Fruit fly (Drosophila melanogaster) whole organism, embryonic: ENCODE results near the gene CG10376.

Experiments
- Awh ChIP-seq: fragments of 200-800 bp; sonication (Bioruptor generic); IDR thresholded peaks from 2 replicates; pipeline ENCODE4, ENCODE4 v1.3.6; 2022; ENCODE audit warnings: missing biosample characterization, missing genetic modification characterization
- CG10321 ChIP-seq: fragments of 200-800 bp; sonication (Bioruptor generic); IDR thresholded peaks from 2 replicates; pipeline ENCODE4 v1.3.6; 2022; ENCODE audit warnings: missing biosample characterization, missing genetic modification characterization
- CG10565 ChIP-seq: fragments of 200-800 bp; sonication (Bioruptor generic); optimal IDR thresholded peaks from 3 replicates; lab custom pipeline; 2016; ENCODE audit warnings: missing biosample characterization, mild to moderate bottlenecking, missing genetic modification characterization
- CG11456 ChIP-seq: fragments of 200-800 bp; sonication (Bioruptor generic); IDR thresholded peaks from 3 replicates; pipeline ENCODE4 v1.3.6; 2022; ENCODE audit warnings: missing biosample characterization, missing genetic modification characterization
- CG13123 ChIP-seq: fragments of 200-800 bp; sonication (Bioruptor generic); optimal IDR thresholded peaks from 2 replicates; lab custom pipeline; 2016; ENCODE audit warnings: missing biosample characterization, missing genetic modification characterization
- CG17612 ChIP-seq: fragments of 200-800 bp; sonication (Bioruptor generic); IDR thresholded peaks from 2 replicates; pipeline ENCODE4 v1.3.6; 2022; ENCODE audit warnings: missing biosample characterization, missing genetic modification characterization
- CG17829 ChIP-seq: fragments of 200-800 bp; optimal IDR thresholded peaks from 2 replicates; lab custom pipeline; 2019; ENCODE audit warnings: missing biosample characterization, mild to moderate bottlenecking, missing genetic modification characterization, moderate library complexity
- CG3065 ChIP-seq: fragments of 200-800 bp; sonication (Bioruptor generic); optimal IDR thresholded peaks from 2 replicates; lab custom pipeline; 2016; ENCODE audit warnings: missing biosample characterization, missing genetic modification characterization
- CG3281 ChIP-seq: fragments of 200-800 bp; sonication (Bioruptor generic); optimal IDR thresholded peaks from 3 replicates; lab custom pipeline; 2017; ENCODE audit warnings: missing biosample characterization, mild to moderate bottlenecking, missing genetic modification characterization
- CG4282 ChIP-seq: fragments of 200-800 bp; sonication (Bioruptor generic); optimal IDR thresholded peaks from 2 replicates; lab custom pipeline; 2016; ENCODE audit warnings: missing biosample characterization, missing genetic modification characterization
- CG4360 ChIP-seq: fragments of 200-800 bp; sonication (Bioruptor generic); IDR thresholded peaks from 2 replicates; pipeline ENCODE4 v1.3.6; 2022; ENCODE audit warnings: missing biosample characterization, missing genetic modification characterization
- CG4617 ChIP-seq: fragments of 200-800 bp; sonication (Bioruptor generic); optimal IDR thresholded peaks from 3 replicates; lab custom pipeline; 2016; ENCODE audit warnings: missing biosample characterization, missing genetic modification characterization, borderline replicate concordance
- CG4854 ChIP-seq: fragments of 200-800 bp; sonication (Bioruptor generic); optimal IDR thresholded peaks from 2 replicates; lab custom pipeline; 2016; ENCODE audit warnings: missing biosample characterization, missing genetic modification characterization, inconsistent platforms
- CG7745 ChIP-seq: fragments of 200-800 bp; sonication (Bioruptor generic); optimal IDR thresholded peaks from 2 replicates; lab custom pipeline; 2018; ENCODE audit warnings: missing biosample characterization, mild to moderate bottlenecking, missing genetic modification characterization, moderate library complexity
- CG7786 ChIP-seq: fragments of 200-800 bp; sonication (Bioruptor generic); optimal IDR thresholded peaks from 2 replicates; lab custom pipeline; 2016; ENCODE audit warnings: missing biosample characterization, missing genetic modification characterization
- CG7839 ChIP-seq: fragments of 200-800 bp; sonication (Bioruptor generic); optimal IDR thresholded peaks from 3 replicates; lab custom pipeline; 2018; ENCODE audit warnings: missing biosample characterization, mild to moderate bottlenecking, missing genetic modification characterization, moderate library complexity
- Chrac-16 ChIP-seq: fragments of 200-800 bp; sonication (Bioruptor generic); optimal IDR thresholded peaks from 3 replicates; lab custom pipeline; 2016; ENCODE audit warnings: missing biosample characterization, missing genetic modification characterization
- D19B ChIP-seq: fragments of 200-800 bp; sonication (Bioruptor generic); optimal IDR thresholded peaks from 2 replicates; lab custom pipeline; 2017; ENCODE audit warnings: missing biosample characterization, mild to moderate bottlenecking, missing genetic modification characterization
- Dek ChIP-seq: fragments of 200-800 bp; sonication (Bioruptor generic); optimal IDR thresholded peaks from 3 replicates; lab custom pipeline; 2019; ENCODE audit warnings: missing biosample characterization, mild to moderate bottlenecking, missing genetic modification characterization, moderate library complexity
- Dip2 ChIP-seq: fragments of 200-800 bp; sonication (Bioruptor generic); IDR thresholded peaks from 2 replicates; pipeline ENCODE4 v1.3.6; 2022; ENCODE audit warnings: missing biosample characterization, missing genetic modification characterization
- Dip3 ChIP-seq: fragments of 200-800 bp; sonication (Bioruptor generic); optimal IDR thresholded peaks from 3 replicates; lab custom pipeline; 2016; ENCODE audit warnings: missing biosample characterization, missing genetic modification characterization
- E2f2 ChIP-seq: fragments of 200-800 bp; sonication (Bioruptor generic); IDR thresholded peaks from 2 replicates; pipeline ENCODE4 v1.3.6; 2022; ENCODE audit warnings: missing biosample characterization, missing genetic modification characterization
- Gug ChIP-seq: fragments of 200-800 bp; sonication (Bioruptor generic); IDR thresholded peaks from 4 replicates; pipeline ENCODE4 v1.3.6; 2022; ENCODE audit warnings: missing biosample characterization, missing genetic modification characterization
- Hey ChIP-seq: fragments of 200-800 bp; sonication (Bioruptor generic); optimal IDR thresholded peaks from 3 replicates; lab custom pipeline; 2018; ENCODE audit warnings: missing biosample characterization, mild to moderate bottlenecking, missing genetic modification characterization
- Hmr ChIP-seq: fragments of 200-800 bp; sonication (Bioruptor generic); optimal IDR thresholded peaks from 3 replicates; lab custom pipeline; 2017; ENCODE audit warnings: mild to moderate bottlenecking, missing biosample characterization, missing genetic modification reagents, missing genetic modification characterization
- Jarid2 ChIP-seq: fragments of 200-800 bp; sonication (Bioruptor generic); optimal IDR thresholded peaks from 3 replicates; lab custom pipeline; 2017; ENCODE audit warnings: mild to moderate bottlenecking, missing biosample characterization, missing genetic modification reagents, missing genetic modification characterization
- MBD-R2 ChIP-seq: fragments of 200-800 bp; sonication (Bioruptor generic); IDR thresholded peaks from 2 replicates; pipeline ENCODE4 v1.3.6; 2022; ENCODE audit warnings: missing biosample characterization, missing genetic modification characterization
- MTF-1 ChIP-seq: fragments of 200-800 bp; sonication (Bioruptor generic); optimal IDR thresholded peaks from 2 replicates; lab custom pipeline; 2018; ENCODE audit warnings: missing biosample characterization, mild to moderate bottlenecking, missing genetic modification characterization, borderline replicate concordance
- Meics ChIP-seq: fragments of 200-800 bp; sonication (Bioruptor generic); optimal IDR thresholded peaks from 2 replicates; lab custom pipeline; 2017; ENCODE audit warnings: missing biosample characterization, mild to moderate bottlenecking, missing genetic modification characterization
- Nf-YA ChIP-seq: fragments of 200-800 bp; sonication (Bioruptor generic); IDR thresholded peaks from 2 replicates; pipeline ENCODE4 v1.3.6; 2022; ENCODE audit warnings: missing biosample characterization, missing genetic modification characterization
- Optix ChIP-seq: fragments of 200-800 bp; sonication (Bioruptor generic); IDR thresholded peaks from 3 replicates; pipeline ENCODE4 v1.3.6; 2022; ENCODE audit warnings: missing biosample characterization, missing genetic modification characterization
- Sry-β ChIP-seq: fragments of 200-800 bp; sonication (Bioruptor generic); optimal IDR thresholded peaks from 2 replicates; lab custom pipeline; 2018; ENCODE audit warnings: missing biosample characterization, mild to moderate bottlenecking, missing genetic modification characterization, moderate library complexity
- bbx ChIP-seq: fragments of 200-800 bp; sonication (Bioruptor generic); IDR thresholded peaks from 2 replicates; pipeline ENCODE4 v1.3.6; 2022; ENCODE audit warnings: missing biosample characterization, missing genetic modification characterization; ENCODE audit not compliant: partially characterized antibody
- ci ChIP-seq: fragments of 200-800 bp; sonication (Bioruptor generic); IDR thresholded peaks from 3 replicates; pipeline ENCODE4 v1.3.6; 2022; ENCODE audit warnings: missing biosample characterization, missing genetic modification characterization
- crp ChIP-seq, 2 experiments: fragments of 200-800 bp; sonication (Bioruptor generic); optimal IDR thresholded peaks; 2 replicates in 1 of 2; 3 replicates in 1 of 2; lab custom pipeline; 2017; ENCODE audit warnings: missing biosample characterization in 2 of 2, missing genetic modification characterization in 2 of 2, mild to moderate bottlenecking in 1 of 2, moderate library complexity in 1 of 2
- dysf ChIP-seq: fragments of 200-800 bp; sonication (Bioruptor generic); IDR thresholded peaks from 3 replicates; pipeline ENCODE4 v1.3.6; 2022; ENCODE audit warnings: missing biosample characterization, missing genetic modification characterization
- fd96Cb ChIP-seq: fragments of 200-800 bp; sonication (Bioruptor generic); optimal IDR thresholded peaks from 2 replicates; lab custom pipeline; 2018; ENCODE audit warnings: missing biosample characterization, mild to moderate bottlenecking, missing genetic modification characterization, moderate library complexity
- gcm2 ChIP-seq: fragments of 200-800 bp; sonication (Bioruptor generic); optimal IDR thresholded peaks from 2 replicates; lab custom pipeline; 2016; ENCODE audit warnings: missing biosample characterization, missing genetic modification characterization
- grn ChIP-seq: fragments of 200-800 bp; sonication (Bioruptor generic); optimal IDR thresholded peaks from 3 replicates; lab custom pipeline; 2017; ENCODE audit warnings: missing biosample characterization, missing genetic modification characterization
- mld ChIP-seq: fragments of 200-800 bp; sonication (Bioruptor generic); IDR thresholded peaks from 3 replicates; pipeline ENCODE4 v1.3.6; 2022; ENCODE audit warnings: missing biosample characterization, missing genetic modification characterization; ENCODE audit not compliant: partially characterized antibody
- nau ChIP-seq: fragments of 200-800 bp; sonication (Bioruptor generic); optimal IDR thresholded peaks from 3 replicates; lab custom pipeline; 2017; ENCODE audit warnings: missing biosample characterization, mild to moderate bottlenecking, missing genetic modification characterization, missing genetic modification reagents
- oc ChIP-seq: fragments of 200-800 bp; sonication (Bioruptor generic); optimal IDR thresholded peaks from 2 replicates; lab custom pipeline; 2018; ENCODE audit warnings: missing biosample characterization, mild to moderate bottlenecking, missing genetic modification characterization, moderate library complexity
- salm ChIP-seq: fragments of 200-800 bp; sonication (Bioruptor generic); optimal IDR thresholded peaks from 2 replicates; lab custom pipeline; 2018; ENCODE audit warnings: missing biosample characterization, mild to moderate bottlenecking, missing genetic modification characterization
- seq ChIP-seq: fragments of 200-800 bp; sonication (Bioruptor generic); IDR thresholded peaks from 2 replicates; pipeline ENCODE4 v1.3.6; 2022; ENCODE audit warnings: missing biosample characterization, missing genetic modification characterization
- sna ChIP-seq: fragments of 200-800 bp; sonication (Bioruptor generic); IDR thresholded peaks from 2 replicates; pipeline ENCODE4 v1.3.6; 2022; ENCODE audit warnings: missing biosample characterization, missing genetic modification characterization; ENCODE audit not compliant: partially characterized antibody
- ttk ChIP-seq: fragments of 200-800 bp; sonication (Bioruptor generic); IDR thresholded peaks from 2 replicates; pipeline ENCODE4 v2.1.2; 2022; ENCODE audit warnings: missing biosample characterization, missing genetic modification characterization
- usp ChIP-seq: fragments of >200 bp; optimal IDR thresholded peaks from 2 replicates; lab custom pipeline; 2017; ENCODE audit warnings: missing biosample characterization, missing genetic modification characterization
- zen ChIP-seq: fragments of 200-800 bp; sonication (Bioruptor generic); optimal IDR thresholded peaks from 3 replicates; lab custom pipeline; 2018; ENCODE audit warnings: missing biosample characterization, mild to moderate bottlenecking, missing genetic modification characterization, moderate library complexity
- zen2 ChIP-seq: fragments of 200-800 bp; sonication (Bioruptor generic); IDR thresholded peaks from 3 replicates; pipeline ENCODE4 v1.3.6; 2022; ENCODE audit warnings: missing biosample characterization, missing genetic modification characterization; ENCODE audit not compliant: partially characterized antibody

The CG10376 gene

DNA sequence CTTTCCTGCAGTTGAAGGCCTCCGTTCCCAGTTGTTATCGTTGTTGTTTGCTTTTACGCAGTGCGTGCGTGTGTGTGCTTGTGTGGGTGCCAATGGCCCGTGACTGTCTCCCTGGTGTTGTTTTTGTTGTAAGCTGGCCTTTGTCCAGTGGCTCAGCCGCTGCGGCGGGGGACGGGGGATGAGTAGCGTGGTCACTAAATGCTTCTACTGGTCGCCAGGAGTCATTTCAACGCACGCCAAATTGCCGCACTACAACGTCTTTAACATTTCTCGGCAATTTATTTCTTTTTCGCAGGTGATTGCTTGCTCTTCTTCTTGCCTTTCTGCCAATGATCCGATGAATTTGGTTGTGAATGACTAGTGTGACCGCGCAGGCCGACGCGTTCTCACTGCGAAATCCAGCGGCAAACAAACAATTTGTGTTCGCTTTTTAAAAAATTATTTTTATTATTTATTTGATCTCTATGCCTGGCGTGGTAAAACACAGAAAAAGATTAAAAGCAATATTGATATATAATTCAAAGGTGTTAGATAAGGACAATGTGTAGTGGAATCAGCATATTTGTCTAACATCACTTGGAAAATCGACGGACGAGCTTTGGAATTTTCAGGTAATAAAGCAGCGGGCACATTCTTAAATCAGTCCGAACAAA, 5.5 kb upstream of the CG10376 start, which contains the start of the genes Faf2 and Grip71 (continued):
- TF ChIP-seq Dip2 (GFP tag; lab: Robert Waterston, UW) (peak; percentile 51; the same call in 1 of the 2 replicates), sna (GFP tag; lab: Robert Waterston, UW) (no peak), D19B (GFP tag; lab: Kevin White, UChicago) (peak; percentile 77), CG7745 (no peak), ttk (GFP tag; lab: Robert Waterston, UW) (peak; percentile 96), CG13123 (GFP tag; lab: Kevin White, UChicago) (peak; percentile 87), Hmr (GFP tag; lab: Kevin White, UChicago) (peak; percentile 88), CG17829 (tag; lab: Kevin White, UChicago) (peak; percentile 94), gcm2 (no peak), Dek (tag; lab: Kevin White, UChicago) (peak; percentile 92), E2f2 (GFP tag; lab: Robert Waterston, UW) (peak; percentile 86), Chrac-16 (GFP tag; lab: Kevin White, UChicago) (peak; percentile 94), CG7786 (GFP tag; lab: Kevin White, UChicago) (peak; percentile 78), CG4282 (GFP tag; lab: Kevin White, UChicago) (peak; percentile 14), Dip3 (GFP tag; lab: Kevin White, UChicago) (peak; percentile 86), CG10565 (GFP tag; lab: Kevin White, UChicago) (no peak), Sry-β (GFP tag; lab: Kevin White, UChicago) (peak; percentile 55), crp (GFP tag; optimal IDR thresholded peaks at IDR 0.05; lab: Kevin White, UChicago) (peak in 1 of 2 experiments; percentile 72), bbx (GFP tag; lab: Robert Waterston, UW) (peak; percentile 17; the same call in 1 of the 2 replicates), CG3281 (GFP tag; lab: Kevin White, UChicago) (peak; percentile 75), CG3065 (GFP tag; lab: Kevin White, UChicago) (peak; percentile 74), Gug (GFP tag; lab: Robert Waterston, UW) (peak; percentile 97), Meics (GFP tag; lab: Kevin White, UChicago) (peak; percentile 82), CG10321 (peak; percentile 56; the same call in 1 of the 2 replicates), nau (GFP tag; lab: Kevin White, UChicago) (peak; percentile 19), CG4617 (GFP tag; lab: Kevin White, UChicago) (peak; percentile 82), Hey (peak; percentile 23), MBD-R2 (peak; percentile 84), seq (peak; percentile 90), mld (GFP tag; lab: Robert Waterston, UW) (no peak), zen (peak; percentile 94), usp (no peak), CG17612 (peak; percentile 87), Optix (GFP tag; lab: Robert Waterston, UW) (peak; percentile 93), ci (peak; percentile 96), CG7839 (tag; lab: Kevin White, UChicago) (peak; percentile 92), salm (tag; lab: Kevin White, UChicago) (peak; percentile 63), CG4360 (GFP tag; lab: Robert Waterston, UW) (peak; percentile 88), zen2 (GFP tag; lab: Robert Waterston, UW) (no peak), dysf (peak; percentile 95), grn (GFP tag; lab: Kevin White, UChicago) (peak; percentile 63), oc (peak; percentile 76), Nf-YA (GFP tag; lab: Robert Waterston, UW) (peak; percentile 84), CG11456 (GFP tag; lab: Robert Waterston, UW) (peak; percentile 96), Jarid2 (GFP tag; lab: Kevin White, UChicago) (peak; percentile 52), Awh (GFP tag; lab: Robert Waterston, UW) (peak; percentile 94), CG4854 (GFP tag; lab: Kevin White, UChicago) (peak; percentile 85), fd96Cb (tag; lab: Kevin White, UChicago) (peak; percentile 94), MTF-1 (GFP tag; lab: Kevin White, UChicago) (peak; percentile 53)
